Worm (Caenorhabditis elegans): Measurements from ENCODE around the gene T05D4.2.

ce11 chrIII:13564929-13565328 is 2.0 kb upstream of the T05D4.2 start, which contains the start of gene aldo-1:
- TF ChIP-seq skn-1 (tag; optimal IDR thresholded peaks at IDR 0.05) = no peak
- peak; percentile 27 for TF ChIP-seq rbr-2 (tag; optimal IDR thresholded peaks at IDR 0.05)
- no peak for TF ChIP-seq pha-4 (GFP tag; IDR thresholded peaks at IDR 0.05)
- TF ChIP-seq pha-4 (tag; optimal IDR thresholded peaks at IDR 0.05) = no peak
- no peak for TF ChIP-seq daf-8 (GFP tag; IDR thresholded peaks at IDR 0.05)

All from whole organism, L4 larva.